Worm (Caenorhabditis elegans): ENCODE results near the gene rsp-6.

ce11 chrIV:7791821-7792446 is 905 bp upstream of the rsp-6 start, which contains the start of gene C33H5.13:
- no peak for TF ChIP-seq nhr-76 (tag; optimal IDR thresholded peaks at IDR 0.05)
- TF ChIP-seq ama-1 (optimal IDR thresholded peaks at IDR 0.05), result no peak
- TF ChIP-seq F16B12.6 (tag; optimal IDR thresholded peaks at IDR 0.05), result no peak
- TF ChIP-seq unc-30 (tag; optimal IDR thresholded peaks at IDR 0.05), result no peak
- TF ChIP-seq blmp-1 (tag; optimal IDR thresholded peaks at IDR 0.05), result no peak
- TF ChIP-seq nhr-237 (tag; optimal IDR thresholded peaks at IDR 0.05), result no peak
- TF ChIP-seq zag-1 (tag; optimal IDR thresholded peaks at IDR 0.05), result no peak
- no peak for TF ChIP-seq nhr-77 (tag; optimal IDR thresholded peaks at IDR 0.05)
- no peak for TF ChIP-seq unc-62 (GFP tag; optimal IDR thresholded peaks at IDR 0.05)
- TF ChIP-seq lin-13 (GFP tag; optimal IDR thresholded peaks at IDR 0.05), result no peak
- no peak for TF ChIP-seq tbx-2 (tag; optimal IDR thresholded peaks at IDR 0.05)

Measured in whole organism, L1 larva.